Fruit fly (Drosophila melanogaster) whole organism, pupa: ENCODE results near the gene CG10194.

Experiments
- CG14655 ChIP-seq: fragments of 200-800 bp; sonication (Bioruptor generic); optimal IDR thresholded peaks from 3 replicates; lab custom pipeline; 2017; ENCODE audit warnings: mild to moderate bottlenecking, missing biosample characterization, missing genetic modification reagents, missing genetic modification characterization
- CG17806 ChIP-seq: fragments of 200-800 bp; sonication (Bioruptor generic); optimal IDR thresholded peaks from 2 replicates; lab custom pipeline; 2018; ENCODE audit warnings: missing biosample characterization, mild to moderate bottlenecking, missing genetic modification characterization, moderate library complexity
- CG8301 ChIP-seq: fragments of 200-800 bp; sonication (Bioruptor generic); optimal IDR thresholded peaks from 2 replicates; lab custom pipeline; 2018; ENCODE audit warnings: missing biosample characterization, mild to moderate bottlenecking, missing genetic modification characterization
- CG9948 ChIP-seq: fragments of 200-800 bp; sonication (Bioruptor generic); optimal IDR thresholded peaks from 2 replicates; lab custom pipeline; 2018; ENCODE audit warnings: missing biosample characterization, mild to moderate bottlenecking, missing genetic modification characterization, moderate library complexity
- Snoo ChIP-seq: fragments of 200-800 bp; sonication (Bioruptor generic); optimal IDR thresholded peaks from 3 replicates; lab custom pipeline; 2017; ENCODE audit warnings: missing biosample characterization, mild to moderate bottlenecking, missing genetic modification characterization, inconsistent platforms

- TF ChIP-seq CG14655 (GFP tag; lab: Kevin White, UChicago) (no peak), CG9948 (peak; percentile 48), CG8301 (tag; lab: Kevin White, UChicago) (no peak), CG17806 (tag; lab: Kevin White, UChicago) (peak; percentile 61), Snoo (tag; lab: Kevin White, UChicago) (peak; percentile 40)
These were observed 50.2 kb downstream of the CG10194 start for dm6 chr2L:19439598-19440230.
